Worm (Caenorhabditis elegans) whole organism, young adult: Measurements from ENCODE around the gene sri-30.

Experiments
- F22D6.2 ChIP-seq: sonication (generic microtip); optimal IDR thresholded peaks from 2 replicates; lab custom pipeline; 2016; ENCODE audit warnings: mild to moderate bottlenecking, missing genetic modification characterization, missing compliant biosample characterization
- F39B2.1 ChIP-seq: fragments of 200-800 bp; sonication (Bioruptor generic); IDR thresholded peaks from 2 replicates; pipeline ENCODE4 v1.3.6; 2022; ENCODE audit warnings: missing genetic modification reagents, missing genetic modification characterization, missing compliant biosample characterization
- Y53F4B.3 ChIP-seq: fragments of 200-800 bp; sonication (Bioruptor generic); IDR thresholded peaks from 2 replicates; pipeline ENCODE4 v1.3.6; 2022; ENCODE audit warnings: missing genetic modification reagents, missing genetic modification characterization, missing compliant biosample characterization
- atf-7 ChIP-seq: sonication (generic microtip); optimal IDR thresholded peaks from 2 replicates; lab custom pipeline; 2017; ENCODE audit warnings: mild to moderate bottlenecking, missing genetic modification characterization, missing compliant biosample characterization
- cebp-2 ChIP-seq: fragments of 200-800 bp; sonication (Bioruptor generic); IDR thresholded peaks from 2 replicates; pipeline ENCODE4 v1.3.6; 2022; ENCODE audit warnings: missing genetic modification characterization, missing compliant biosample characterization
- ceh-40 ChIP-seq: fragments of 200-800 bp; sonication (Bioruptor generic); IDR thresholded peaks from 2 replicates; pipeline ENCODE4 v1.3.6; 2022; ENCODE audit warnings: missing genetic modification characterization, missing compliant biosample characterization
- dpl-1 ChIP-seq: fragments of 150-350 bp; optimal IDR thresholded peaks from 2 replicates; lab custom pipeline; 2014; ENCODE audit warnings: missing biosample characterization, missing genetic modification reagents, missing genetic modification characterization
- mcd-1 ChIP-seq: fragments of 200-800 bp; sonication (Bioruptor generic); IDR thresholded peaks from 2 replicates; pipeline ENCODE4 v1.3.6; 2022; ENCODE audit warnings: missing genetic modification reagents, missing genetic modification characterization, missing compliant biosample characterization
- mxl-1 ChIP-seq: sonication (generic microtip); optimal IDR thresholded peaks from 2 replicates; lab custom pipeline; 2016; ENCODE audit warnings: missing genetic modification characterization, missing compliant biosample characterization
- sea-2 ChIP-seq: fragments of 200-800 bp; sonication (Bioruptor generic); IDR thresholded peaks from 2 replicates; pipeline ENCODE4 v1.3.6; 2022; ENCODE audit warnings: missing genetic modification characterization, missing compliant biosample characterization
- snpc-4 ChIP-seq, 5 experiments: fragments of 150-350 bp in 1 of 5; sonication (generic microtip) in 4 of 5; optimal IDR thresholded peaks; 2 replicates each; lab custom pipeline; 2014 to 2018; ENCODE audit warnings: missing genetic modification characterization in 5 of 5, missing biosample characterization in 3 of 5, antibody characterized with exemption in 2 of 5, mild to moderate bottlenecking in 2 of 5, missing compliant biosample characterization in 2 of 5, missing genotype in 2 of 5, moderate library complexity in 2 of 5, missing genetic modification reagents in 1 of 5
- ztf-6 ChIP-seq: fragments of 200-800 bp; sonication (Bioruptor generic); IDR thresholded peaks from 2 replicates; pipeline ENCODE4 v1.3.6; 2022; ENCODE audit warnings: missing genetic modification reagents, missing genetic modification characterization, missing compliant biosample characterization

DNA sequence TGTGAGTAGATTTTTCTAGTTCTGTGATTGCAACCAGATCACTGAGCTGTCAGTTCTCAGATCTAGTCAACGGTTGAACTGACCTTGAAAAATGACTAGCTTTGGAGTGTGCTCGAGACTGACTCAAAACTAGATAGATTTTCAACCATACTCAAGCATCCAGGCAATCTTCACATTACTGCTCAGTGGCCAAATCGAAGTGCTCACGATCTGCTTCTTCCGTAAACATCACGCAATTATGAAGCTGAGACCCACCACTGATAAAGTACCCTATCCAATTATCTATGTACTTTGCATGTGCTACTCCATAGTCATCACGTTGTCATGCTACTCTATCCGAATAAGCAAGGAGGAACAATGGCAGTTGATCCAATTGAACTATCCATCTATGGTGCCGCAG, 5.4 kb downstream of the sri-30 start:
- TF ChIP-seq F22D6.2 (tag; lab: Kevin White, UChicago) (no peak), ztf-6 (no peak), cebp-2 (GFP tag; lab: Robert Waterston, UW) (no peak), Y53F4B.3 (GFP tag; lab: Robert Waterston, UW) (no peak), mxl-1 (no peak), snpc-4 (GFP tag; optimal IDR thresholded peaks at IDR 0.05; lab: Kevin White, UChicago) (no peak), snpc-4 (tag; optimal IDR thresholded peaks at IDR 0.05; lab: Kevin White, UChicago) (no peak), dpl-1 (GFP tag; lab: Kevin White, UChicago) (no peak), mcd-1 (GFP tag; lab: Robert Waterston, UW) (no peak), sea-2 (no peak), F39B2.1 (GFP tag; lab: Robert Waterston, UW) (no peak), ceh-40 (GFP tag; lab: Robert Waterston, UW) (no peak), atf-7 (tag; lab: Kevin White, UChicago) (no peak)
